Worm (Caenorhabditis elegans): Measurements from ENCODE around the gene K02E7.12.
"Not testable (repeated sequence)": the region's sequence is repeated elsewhere in the genome, so short reads cannot be mapped to it uniquely, and the experiment has no call there.

- not testable (repeated sequence) for TF ChIP-seq snpc-4 (tag; optimal IDR thresholded peaks at IDR 0.05); aly-2 (tag; optimal IDR thresholded peaks at IDR 0.05); ztf-11 (tag; optimal IDR thresholded peaks at IDR 0.05); mdl-1 (tag; optimal IDR thresholded peaks at IDR 0.05); zag-1 (tag; optimal IDR thresholded peaks at IDR 0.05); hmg-11 (tag; optimal IDR thresholded peaks at IDR 0.05); unc-62 (GFP tag; optimal IDR thresholded peaks at IDR 0.05); skn-1 (tag; optimal IDR thresholded peaks at IDR 0.05); ama-1 (optimal IDR thresholded peaks at IDR 0.05); nhr-28 (tag; optimal IDR thresholded peaks at IDR 0.05); nhr-76 (tag; optimal IDR thresholded peaks at IDR 0.05)
Observed at ce11 chrII:1043932-1044331, 27.0 kb upstream of the K02E7.12 start, which contains the start of gene fbxb-45.
